Worm (Caenorhabditis elegans): ENCODE results near the gene C16A3.5.

C16A3.5 gene

DNA sequence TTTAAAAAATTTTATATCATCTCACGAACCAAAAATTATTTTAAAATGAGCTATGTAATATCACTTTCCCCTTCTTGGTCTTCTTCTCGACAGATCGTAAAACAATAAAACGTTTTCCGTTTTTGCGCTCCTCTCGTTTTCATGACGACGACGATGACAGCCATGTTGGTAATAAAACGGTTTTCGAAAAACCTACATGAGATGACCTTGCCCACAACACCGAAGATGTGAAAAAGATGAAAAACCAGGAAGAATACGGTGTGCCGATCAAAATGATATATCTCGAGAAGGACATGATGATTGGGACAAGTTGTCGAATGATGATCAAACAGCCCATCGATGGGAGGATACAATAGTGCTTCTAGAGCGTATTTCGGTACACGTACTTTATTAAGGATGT lies 21.9 kb upstream of the C16A3.5 start:
- TF ChIP-seq ztf-18 (tag; optimal IDR thresholded peaks at IDR 0.05) (no peak), tbx-9 (tag; optimal IDR thresholded peaks at IDR 0.05; ENCODE audit: borderline replicate concordance) (no peak), F33H1.4 (GFP tag; IDR thresholded peaks at IDR 0.05) (no peak), repo-1 (tag; optimal IDR thresholded peaks at IDR 0.05) (no peak), hsf-1 (GFP tag; IDR thresholded peaks at IDR 0.05) (no peak), fkh-3 (tag; optimal IDR thresholded peaks at IDR 0.05) (no peak), dox-1 (GFP tag; IDR thresholded peaks at IDR 0.05) (no peak), ceh-100 (GFP tag; IDR thresholded peaks at IDR 0.05) (no peak), C17E4.6 (GFP tag; IDR thresholded peaks at IDR 0.05) (no peak), let-526 (GFP tag; IDR thresholded peaks at IDR 0.05) (no peak), lin-26 (GFP tag; IDR thresholded peaks at IDR 0.05) (no peak), rpc-1 (optimal IDR thresholded peaks at IDR 0.05) (no peak), rpc-1 (tag; optimal IDR thresholded peaks at IDR 0.05) (no peak), unc-62 (GFP tag; optimal IDR thresholded peaks at IDR 0.05) (no peak), egrh-3 (GFP tag; IDR thresholded peaks at IDR 0.05) (no peak), F52B5.7 (tag; optimal IDR thresholded peaks at IDR 0.05) (no peak), Y95B8A.8 (GFP tag; IDR thresholded peaks at IDR 0.05) (no peak), hlh-12 (tag; optimal IDR thresholded peaks at IDR 0.05) (no peak), lsy-27 (tag; optimal IDR thresholded peaks at IDR 0.05; ENCODE audit: borderline replicate concordance, insufficient read depth) (no peak), nfyb-1 (GFP tag; IDR thresholded peaks at IDR 0.05) (no peak)

DNA sequence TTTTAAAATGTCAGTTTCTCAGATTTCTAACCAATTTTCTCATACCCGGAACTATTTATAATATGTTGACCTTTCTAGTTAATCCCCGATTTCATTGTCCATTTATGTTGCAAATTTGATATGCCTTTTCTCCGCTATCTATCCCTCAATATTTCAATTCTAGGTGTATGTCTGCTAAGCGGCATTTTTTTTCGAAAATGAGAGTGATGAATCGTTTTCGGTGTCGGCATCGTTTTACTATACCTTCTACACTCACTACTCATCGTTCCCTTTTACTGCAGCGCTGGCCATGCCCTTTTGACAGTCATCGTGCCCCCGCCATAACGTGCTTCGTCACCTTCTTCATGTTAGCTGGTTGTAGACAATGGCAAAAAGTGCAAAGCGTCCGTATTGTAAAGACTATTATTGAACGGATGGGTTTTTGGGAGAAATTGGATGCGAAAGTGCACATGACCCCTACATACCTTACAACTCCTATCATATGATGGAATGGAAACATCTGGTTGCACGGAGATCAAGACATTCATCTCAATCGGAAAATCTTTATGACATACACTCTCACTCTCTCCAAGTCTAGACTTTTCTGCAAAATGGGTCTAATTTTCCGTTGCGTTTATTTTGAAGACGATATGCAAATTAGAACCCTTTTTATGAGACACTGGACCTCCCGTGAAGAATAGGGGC lies 21.3 kb upstream of the C16A3.5 start:
- no peak for TF ChIP-seq nhr-80 (tag; optimal IDR thresholded peaks at IDR 0.05)
- TF ChIP-seq nhr-179 (tag; optimal IDR thresholded peaks at IDR 0.05), result no peak
- TF ChIP-seq mxl-1 (tag; optimal IDR thresholded peaks at IDR 0.05), result no peak
- TF ChIP-seq nhr-90 (tag; optimal IDR thresholded peaks at IDR 0.05), result no peak
- TF ChIP-seq tbx-9 (tag; optimal IDR thresholded peaks at IDR 0.05; ENCODE audit: borderline replicate concordance), result no peak
- no peak for TF ChIP-seq snpc-4 (GFP tag; optimal IDR thresholded peaks at IDR 0.05)
- no peak for TF ChIP-seq snpc-4 (tag; optimal IDR thresholded peaks at IDR 0.05)
- no peak for TF ChIP-seq cebp-2 (GFP tag; IDR thresholded peaks at IDR 0.05)
- no peak for TF ChIP-seq attf-6 (GFP tag; IDR thresholded peaks at IDR 0.05)
- TF ChIP-seq F52B5.7 (tag; optimal IDR thresholded peaks at IDR 0.05), result no peak
- no peak for TF ChIP-seq F57C9.4 (tag; optimal IDR thresholded peaks at IDR 0.05)
- TF ChIP-seq akir-1 (GFP tag; optimal IDR thresholded peaks at IDR 0.05), result no peak
- TF ChIP-seq let-607 (tag; optimal IDR thresholded peaks at IDR 0.05), result no peak
- no peak for TF ChIP-seq ztf-26 (tag; optimal IDR thresholded peaks at IDR 0.05)
- TF ChIP-seq F49E8.2 (tag; optimal IDR thresholded peaks at IDR 0.05; ENCODE audit: insufficient read depth), result no peak

DNA sequence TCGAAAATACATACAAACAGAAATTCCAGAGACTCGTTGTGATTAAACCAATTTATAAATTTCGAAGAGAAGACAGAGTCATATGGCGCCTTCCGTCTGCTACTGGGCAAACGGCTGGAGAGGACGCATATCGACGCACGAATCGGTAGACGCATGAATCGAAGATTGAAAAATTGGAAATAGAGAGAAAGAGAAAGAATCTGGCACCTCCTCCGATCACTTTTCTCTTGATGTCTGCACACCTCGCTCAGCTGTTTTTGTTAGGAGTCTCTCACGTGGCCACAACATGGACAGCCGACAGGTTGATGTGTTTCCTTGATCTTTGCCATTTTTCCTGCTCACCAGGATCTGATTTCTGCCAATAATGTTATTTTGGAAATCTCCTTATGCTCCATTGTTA lies 20.5 kb upstream of the C16A3.5 start:
- TF ChIP-seq lin-26 (GFP tag; IDR thresholded peaks at IDR 0.05), result peak; percentile 46; the same call in 1 of the 2 replicates
- peak; percentile 23; the same call in 1 of the 2 replicates for TF ChIP-seq zfh-2 (GFP tag; conservative IDR thresholded peaks at IDR 0.05)
- no peak for TF ChIP-seq nhr-90 (tag; optimal IDR thresholded peaks at IDR 0.05)
- no peak for TF ChIP-seq pbrm-1 (GFP tag; IDR thresholded peaks at IDR 0.05)
- 0 out of 2 replicates have a peak, but pooled peaks have one; percentile 29 for TF ChIP-seq Y53G8AR.9 (GFP tag; conservative IDR thresholded peaks at IDR 0.05)
